Worm (Caenorhabditis elegans) whole organism, midembryonic: ENCODE measurements around the gene lrpr-1.

Experiments used
- T22C8.4 ChIP-seq: fragments of 200-800 bp; sonication (Bioruptor generic); IDR thresholded peaks from 2 replicates; pipeline ENCODE4 v1.3.6; 2022; ENCODE audit warnings: missing genetic modification characterization, missing compliant biosample characterization
- cog-1 ChIP-seq: sonication (generic microtip); optimal IDR thresholded peaks from 2 replicates; lab custom pipeline; 2016; ENCODE audit warnings: missing genetic modification characterization, missing compliant biosample characterization
- flt-1 ChIP-seq: fragments of 200-800 bp; sonication (Bioruptor generic); IDR thresholded peaks from 2 replicates; pipeline ENCODE4 v1.3.6; 2022; ENCODE audit warnings: missing genetic modification characterization, missing compliant biosample characterization
- klf-2 ChIP-seq: fragments of 200-800 bp; sonication (Bioruptor generic); conservative IDR thresholded peaks from 2 replicates; pipeline ENCODE4 v1.3.6; 2022; ENCODE audit warnings: missing genetic modification reagents, missing genetic modification characterization, missing compliant biosample characterization
- med-1 ChIP-seq: sonication (generic microtip); optimal IDR thresholded peaks from 2 replicates; lab custom pipeline; 2017; ENCODE audit warnings: missing genetic modification characterization, mild to moderate bottlenecking, missing compliant biosample characterization, antibody characterized with exemption, missing genetic modification reagents; ENCODE audit not compliant: insufficient read depth
- ref-1 ChIP-seq: fragments of 200-800 bp; sonication (Bioruptor generic); conservative IDR thresholded peaks from 2 replicates; pipeline ENCODE4 v1.3.6; 2022; ENCODE audit warnings: missing genetic modification reagents, missing genetic modification characterization, missing compliant biosample characterization
- tab-1 ChIP-seq: fragments of 200-800 bp; sonication (Bioruptor generic); IDR thresholded peaks from 2 replicates; pipeline ENCODE4 v1.3.6; 2022; ENCODE audit warnings: missing genetic modification characterization, missing compliant biosample characterization
- ztf-23 ChIP-seq: fragments of 200-800 bp; sonication (Bioruptor generic); IDR thresholded peaks from 2 replicates; pipeline ENCODE4 v1.3.6; 2022; ENCODE audit warnings: missing genetic modification reagents, missing genetic modification characterization, missing compliant biosample characterization
- ztf-29 ChIP-seq: fragments of 200-800 bp; sonication (Bioruptor generic); IDR thresholded peaks from 2 replicates; pipeline ENCODE4 v1.3.6; 2022; ENCODE audit warnings: missing genetic modification reagents, missing genetic modification characterization, missing compliant biosample characterization

The lrpr-1 gene

ce11 chrV:5917707-5918106 is at the start of gene lrpr-1:
Gene lrpr-1 (minus strand): TSS chrV:5917891.
- peak; percentile 79 for TF ChIP-seq flt-1 (GFP tag; lab: Robert Waterston, UW)
- no peak for TF ChIP-seq T22C8.4 (GFP tag; lab: Robert Waterston, UW)
- 0 out of 2 replicates have a peak, but pooled peaks have one; percentile 49 for TF ChIP-seq klf-2 (GFP tag; lab: Robert Waterston, UW)
- peak; percentile 47 for TF ChIP-seq cog-1 (tag; lab: Kevin White, UChicago)
- TF ChIP-seq ztf-23 (GFP tag; lab: Robert Waterston, UW) = peak; percentile 72; the same call in 1 of the 2 replicates
- TF ChIP-seq med-1 = no peak
- no peak for TF ChIP-seq ref-1
- no peak for TF ChIP-seq tab-1 (GFP tag; lab: Robert Waterston, UW)
- no peak for TF ChIP-seq ztf-29

- TF ChIP-seq T22C8.4 (GFP tag; lab: Robert Waterston, UW) (no peak), tab-1 (GFP tag; lab: Robert Waterston, UW) (no peak), ztf-29 (no peak), klf-2 (GFP tag; lab: Robert Waterston, UW) (no peak), med-1 (no peak), flt-1 (GFP tag; lab: Robert Waterston, UW) (no peak), ztf-23 (GFP tag; lab: Robert Waterston, UW) (no peak), cog-1 (tag; lab: Kevin White, UChicago) (no peak), ref-1 (no peak)
These were observed 47.0 kb upstream of the lrpr-1 start for ce11 chrV:5964658-5965178.

- TF ChIP-seq med-1 (no peak), flt-1 (GFP tag; lab: Robert Waterston, UW) (no peak), klf-2 (GFP tag; lab: Robert Waterston, UW) (no peak), tab-1 (GFP tag; lab: Robert Waterston, UW) (no peak), T22C8.4 (GFP tag; lab: Robert Waterston, UW) (no peak), ztf-23 (GFP tag; lab: Robert Waterston, UW) (no peak), cog-1 (tag; lab: Kevin White, UChicago) (no peak), ztf-29 (no peak), ref-1 (no peak)
These were observed 46.0 kb upstream of the lrpr-1 start, which contains the start of gene pcm-1 for ce11 chrV:5963696-5964095. Gene pcm-1 (minus strand): TSS chrV:5963882.

ce11 chrV:5963092-5963491 is 45.4 kb upstream of the lrpr-1 start:
- TF ChIP-seq klf-2 (GFP tag; lab: Robert Waterston, UW) = no peak
- no peak for TF ChIP-seq cog-1 (tag; lab: Kevin White, UChicago)
- TF ChIP-seq tab-1 (GFP tag; lab: Robert Waterston, UW) = no peak
- no peak for TF ChIP-seq ztf-29
- no peak for TF ChIP-seq ref-1
- TF ChIP-seq T22C8.4 (GFP tag; lab: Robert Waterston, UW) = no peak
- TF ChIP-seq flt-1 (GFP tag; lab: Robert Waterston, UW) = no peak
- TF ChIP-seq ztf-23 (GFP tag; lab: Robert Waterston, UW) = no peak

- TF ChIP-seq klf-2 (GFP tag; lab: Robert Waterston, UW) = no peak
These were observed 43.8 kb upstream of the lrpr-1 start, which contains the start of gene mcp-1 for ce11 chrV:5961516-5961915. Gene mcp-1 (plus strand): TSS chrV:5961807.

ce11 chrV:5955627-5956026 is 37.9 kb upstream of the lrpr-1 start:
- TF ChIP-seq cog-1 (tag; lab: Kevin White, UChicago) (no peak), ztf-23 (GFP tag; lab: Robert Waterston, UW) (no peak), flt-1 (GFP tag; lab: Robert Waterston, UW) (no peak), ztf-29 (no peak), klf-2 (GFP tag; lab: Robert Waterston, UW) (no peak), ref-1 (no peak), tab-1 (GFP tag; lab: Robert Waterston, UW) (no peak), T22C8.4 (GFP tag; lab: Robert Waterston, UW) (no peak), med-1 (no peak)

- no peak for TF ChIP-seq tab-1 (GFP tag; lab: Robert Waterston, UW)
These were observed 37.1 kb upstream of the lrpr-1 start, which contains the start of gene M03F8.6 for ce11 chrV:5954747-5955146. Gene M03F8.6 (minus strand): TSS chrV:5954847.

ce11 chrV:5953086-5953485 is 35.4 kb upstream of the lrpr-1 start:
- TF ChIP-seq med-1 (no peak), ref-1 (no peak), ztf-29 (no peak)

- TF ChIP-seq ztf-23 (GFP tag; lab: Robert Waterston, UW) (no peak), klf-2 (GFP tag; lab: Robert Waterston, UW) (no peak), tab-1 (GFP tag; lab: Robert Waterston, UW) (no peak)
These were observed 33.4 kb upstream of the lrpr-1 start, which contains the start of gene M03F8.1 for ce11 chrV:5951133-5951532. Gene M03F8.1 (plus strand): TSS chrV:5951433.

- TF ChIP-seq med-1 (no peak), T22C8.4 (GFP tag; lab: Robert Waterston, UW) (no peak), ztf-23 (GFP tag; lab: Robert Waterston, UW) (no peak), klf-2 (GFP tag; lab: Robert Waterston, UW) (no peak), cog-1 (tag; lab: Kevin White, UChicago) (no peak), flt-1 (GFP tag; lab: Robert Waterston, UW) (no peak), ztf-29 (no peak), tab-1 (GFP tag; lab: Robert Waterston, UW) (no peak), ref-1 (no peak)
These were observed 32.0 kb upstream of the lrpr-1 start for ce11 chrV:5949674-5950149.

- TF ChIP-seq ref-1 (no peak), klf-2 (GFP tag; lab: Robert Waterston, UW) (no peak), tab-1 (GFP tag; lab: Robert Waterston, UW) (no peak), cog-1 (tag; lab: Kevin White, UChicago) (no peak), ztf-23 (GFP tag; lab: Robert Waterston, UW) (no peak), flt-1 (GFP tag; lab: Robert Waterston, UW) (no peak), ztf-29 (no peak), med-1 (no peak), T22C8.4 (GFP tag; lab: Robert Waterston, UW) (no peak)
These were observed 25.5 kb upstream of the lrpr-1 start, which contains the start of gene pst-1 for ce11 chrV:5943167-5943566. Gene pst-1 (plus strand): TSS chrV:5943467.
